Worm (Caenorhabditis elegans): ENCODE measurements around the gene srbc-49.

ce11 chrV:15781086-15781485, 40.4 kb upstream of the srbc-49 start, which contains the start of gene T26E4.2:
- TF ChIP-seq fkh-2 (tag; optimal IDR thresholded peaks at IDR 0.05) (no peak), tbx-2 (tag; optimal IDR thresholded peaks at IDR 0.05) (no peak), ama-1 (optimal IDR thresholded peaks at IDR 0.05) (no peak), fos-1 (tag; optimal IDR thresholded peaks at IDR 0.05) (no peak), ceh-16 (tag; optimal IDR thresholded peaks at IDR 0.05) (no peak), ztf-11 (tag; optimal IDR thresholded peaks at IDR 0.05) (no peak), fkh-10 (GFP tag; optimal IDR thresholded peaks at IDR 0.05) (no peak), nhr-77 (tag; optimal IDR thresholded peaks at IDR 0.05) (no peak), unc-62 (GFP tag; optimal IDR thresholded peaks at IDR 0.05) (no peak), nhr-12 (tag; optimal IDR thresholded peaks at IDR 0.05) (no peak), nhr-237 (tag; optimal IDR thresholded peaks at IDR 0.05) (no peak), mdl-1 (tag; optimal IDR thresholded peaks at IDR 0.05) (no peak), ztf-4 (tag; optimal IDR thresholded peaks at IDR 0.05) (no peak), ceh-82 (tag; optimal IDR thresholded peaks at IDR 0.05) (no peak)

All from whole organism, L3 larva.